Fruit fly (Drosophila melanogaster) whole organism, prepupa: ENCODE results near the gene Ndc1.

Experiments
- Blimp-1 ChIP-seq: fragments of 200-800 bp; sonication (Bioruptor generic); optimal IDR thresholded peaks from 3 replicates; lab custom pipeline; 2017; ENCODE audit warnings: missing biosample characterization, missing genetic modification characterization, mild to moderate bottlenecking, moderate library complexity, missing genetic modification reagents
- CG10631 ChIP-seq: fragments of 200-800 bp; sonication (Bioruptor generic); optimal IDR thresholded peaks from 2 replicates; lab custom pipeline; 2016; ENCODE audit warnings: missing biosample characterization, missing genetic modification characterization
- CG10669 ChIP-seq: fragments of 200-800 bp; sonication (Bioruptor generic); optimal IDR thresholded peaks from 3 replicates; lab custom pipeline; 2018; ENCODE audit warnings: missing biosample characterization, mild to moderate bottlenecking, missing genetic modification characterization, moderate library complexity
- CG11294 ChIP-seq: fragments of 200-800 bp; sonication (Bioruptor generic); IDR thresholded peaks from 2 replicates; pipeline ENCODE4 v1.3.6; 2022; ENCODE audit warnings: missing biosample characterization, missing genetic modification characterization
- CG11762 ChIP-seq: fragments of 200-800 bp; sonication (Bioruptor generic); optimal IDR thresholded peaks from 3 replicates; lab custom pipeline; 2016; ENCODE audit warnings: missing biosample characterization, missing genetic modification characterization; ENCODE audit not compliant: insufficient read depth
- CG15336 ChIP-seq: fragments of 200-800 bp; sonication (Bioruptor generic); IDR thresholded peaks from 2 replicates; pipeline ENCODE4 v1.3.6; 2022; ENCODE audit warnings: missing biosample characterization, missing genetic modification characterization
- CG16779 ChIP-seq: fragments of 200-800 bp; sonication (Bioruptor generic); optimal IDR thresholded peaks from 3 replicates; lab custom pipeline; 2017; ENCODE audit warnings: missing biosample characterization, mild to moderate bottlenecking, missing genetic modification characterization
- CG32006 ChIP-seq: fragments of 200-800 bp; sonication (Bioruptor generic); optimal IDR thresholded peaks from 3 replicates; lab custom pipeline; 2017; ENCODE audit warnings: missing biosample characterization, mild to moderate bottlenecking, missing genetic modification characterization
- CG3919 ChIP-seq: fragments of 200-800 bp; sonication (Bioruptor generic); optimal IDR thresholded peaks from 3 replicates; lab custom pipeline; 2016; ENCODE audit warnings: missing biosample characterization, missing genetic modification characterization
- CG6163 ChIP-seq: fragments of 200-800 bp; sonication (Bioruptor generic); IDR thresholded peaks from 3 replicates; pipeline ENCODE4 v1.3.6; 2022; ENCODE audit warnings: missing biosample characterization, missing genetic modification characterization
- CG6276 ChIP-seq: fragments of 200-800 bp; sonication (Bioruptor generic); optimal IDR thresholded peaks from 2 replicates; lab custom pipeline; 2017; ENCODE audit warnings: missing biosample characterization, mild to moderate bottlenecking, missing genetic modification characterization
- CG6808 ChIP-seq: fragments of 200-800 bp; sonication (Bioruptor generic); optimal IDR thresholded peaks from 3 replicates; lab custom pipeline; 2017; ENCODE audit warnings: missing biosample characterization, missing genetic modification characterization, mild to moderate bottlenecking, moderate library complexity, missing genetic modification reagents
- CG6854 ChIP-seq: fragments of 200-800 bp; sonication (Bioruptor generic); optimal IDR thresholded peaks from 2 replicates; lab custom pipeline; 2017; ENCODE audit warnings: missing biosample characterization, mild to moderate bottlenecking, missing genetic modification characterization
- CG7368 ChIP-seq: fragments of 200-800 bp; sonication (Bioruptor generic); optimal IDR thresholded peaks from 3 replicates; lab custom pipeline; 2016; ENCODE audit warnings: missing biosample characterization, missing genetic modification characterization
- CG8119 ChIP-seq: fragments of 200-800 bp; sonication (Bioruptor generic); IDR thresholded peaks from 3 replicates; pipeline ENCODE4 v1.3.6; 2022; ENCODE audit warnings: missing biosample characterization, missing genetic modification characterization
- CG8319 ChIP-seq: fragments of 200-800 bp; sonication (Bioruptor generic); optimal IDR thresholded peaks from 3 replicates; lab custom pipeline; 2016; ENCODE audit warnings: missing biosample characterization, missing genetic modification characterization
- CG9139 ChIP-seq: fragments of 200-800 bp; sonication (Bioruptor generic); optimal IDR thresholded peaks from 3 replicates; lab custom pipeline; 2017; ENCODE audit warnings: missing biosample characterization, mild to moderate bottlenecking, missing genetic modification characterization
- Eip75B ChIP-seq: fragments of 200-800 bp; sonication (Bioruptor generic); optimal IDR thresholded peaks from 3 replicates; lab custom pipeline; 2016; ENCODE audit warnings: missing biosample characterization, missing genetic modification characterization
- Eip78C ChIP-seq: fragments of 200-800 bp; sonication (Bioruptor generic); peaks from one replicate; lab custom pipeline; 2016; ENCODE audit warnings: missing biosample characterization, missing genetic modification characterization
- Hr38 ChIP-seq: sonication (Bioruptor generic); optimal IDR thresholded peaks from 2 replicates; lab custom pipeline; 2016; ENCODE audit warnings: missing biosample characterization, missing genetic modification characterization
- Hr39 ChIP-seq: fragments of 200-800 bp; sonication (Bioruptor generic); optimal IDR thresholded peaks from 2 replicates; lab custom pipeline; 2016; ENCODE audit warnings: missing biosample characterization, missing genetic modification characterization
- Hr4 ChIP-seq: fragments of 200-800 bp; sonication (Bioruptor generic); optimal IDR thresholded peaks from 3 replicates; lab custom pipeline; 2016; ENCODE audit warnings: missing biosample characterization, missing genetic modification characterization
- Met ChIP-seq: fragments of 200-800 bp; sonication (Bioruptor generic); optimal IDR thresholded peaks from 3 replicates; lab custom pipeline; 2016; ENCODE audit warnings: missing biosample characterization, missing genetic modification characterization
- OdsH ChIP-seq: fragments of 200-800 bp; sonication (Bioruptor generic); optimal IDR thresholded peaks from 3 replicates; lab custom pipeline; 2016; ENCODE audit warnings: missing biosample characterization, missing genetic modification characterization
- Sox102F ChIP-seq: fragments of 200-800 bp; sonication (Bioruptor generic); optimal IDR thresholded peaks from 2 replicates; lab custom pipeline; 2016; ENCODE audit warnings: missing biosample characterization, mild to moderate bottlenecking, missing genetic modification characterization
- Sox14 ChIP-seq: fragments of 200-800 bp; sonication (Bioruptor generic); optimal IDR thresholded peaks from 3 replicates; lab custom pipeline; 2016; ENCODE audit warnings: missing biosample characterization, missing genetic modification characterization
- achi ChIP-seq: fragments of 200-800 bp; sonication (Bioruptor generic); optimal IDR thresholded peaks from 3 replicates; lab custom pipeline; 2016; ENCODE audit warnings: missing biosample characterization, missing genetic modification characterization
- cyc ChIP-seq: fragments of 200-800 bp; sonication (Bioruptor generic); optimal IDR thresholded peaks from 3 replicates; lab custom pipeline; 2016; ENCODE audit warnings: missing biosample characterization, missing genetic modification characterization
- dsx ChIP-seq: fragments of 200-800 bp; optimal IDR thresholded peaks from 3 replicates; lab custom pipeline; 2019; ENCODE audit warnings: missing biosample characterization, mild to moderate bottlenecking, missing genetic modification characterization, moderate library complexity; ENCODE audit not compliant: poor library complexity, severe bottlenecking
- eg ChIP-seq: fragments of 200-800 bp; sonication (Bioruptor generic); IDR thresholded peaks from 3 replicates; pipeline ENCODE4 v1.3.6; 2022; ENCODE audit warnings: missing biosample characterization, missing genetic modification characterization
- esn ChIP-seq: fragments of 200-800 bp; sonication (Bioruptor generic); optimal IDR thresholded peaks from 2 replicates; lab custom pipeline; 2016; ENCODE audit warnings: missing biosample characterization, mild to moderate bottlenecking, missing genetic modification characterization, moderate library complexity
- fd59A ChIP-seq: fragments of 200-800 bp; sonication (Bioruptor generic); optimal IDR thresholded peaks from 2 replicates; lab custom pipeline; 2017; ENCODE audit warnings: missing biosample characterization, mild to moderate bottlenecking, missing genetic modification characterization, missing genetic modification reagents
- fd85E ChIP-seq: fragments of 200-800 bp; sonication (Bioruptor generic); optimal IDR thresholded peaks from 3 replicates; lab custom pipeline; 2016; ENCODE audit warnings: missing biosample characterization, missing genetic modification characterization
- fkh ChIP-seq: fragments of 200-800 bp; sonication (Bioruptor generic); optimal IDR thresholded peaks from 3 replicates; lab custom pipeline; 2017; ENCODE audit warnings: missing biosample characterization, mild to moderate bottlenecking, missing genetic modification characterization, moderate library complexity
- lz ChIP-seq: fragments of 200-800 bp; sonication (Bioruptor generic); optimal IDR thresholded peaks from 3 replicates; lab custom pipeline; 2016; ENCODE audit warnings: missing biosample characterization, missing genetic modification characterization
- net ChIP-seq: fragments of 200-800 bp; sonication (Bioruptor generic); optimal IDR thresholded peaks from 3 replicates; lab custom pipeline; 2016; ENCODE audit warnings: missing biosample characterization, missing genetic modification characterization
- pdm3 ChIP-seq: fragments of 200-800 bp; sonication (Bioruptor generic); optimal IDR thresholded peaks from 3 replicates; lab custom pipeline; 2016; ENCODE audit warnings: missing biosample characterization, missing genetic modification characterization
- salr ChIP-seq, 2 experiments: fragments of 200-800 bp; sonication (Bioruptor generic); optimal IDR thresholded peaks; 3 replicates each; lab custom pipeline; 2016 to 2018; ENCODE audit warnings: missing biosample characterization in 2 of 2, missing genetic modification characterization in 2 of 2, mild to moderate bottlenecking in 1 of 2
- svp ChIP-seq: fragments of 200-800 bp; sonication (Bioruptor generic); peaks from one replicate; lab custom pipeline; 2016; ENCODE audit warnings: missing biosample characterization, missing genetic modification characterization
- topi ChIP-seq: fragments of 200-800 bp; sonication (Bioruptor generic); optimal IDR thresholded peaks from 3 replicates; lab custom pipeline; 2016; ENCODE audit warnings: missing biosample characterization, missing genetic modification characterization
- vri ChIP-seq: fragments of 200-800 bp; sonication (Bioruptor generic); optimal IDR thresholded peaks from 3 replicates; lab custom pipeline; 2016; ENCODE audit warnings: missing biosample characterization, mild to moderate bottlenecking, missing genetic modification characterization

The Ndc1 gene

dm6 chr3R:23939921-23940839, 16.0 kb downstream of the Ndc1 start (continued):
- TF ChIP-seq CG8119 (GFP tag; lab: Robert Waterston, UW) (peak; percentile 45; the same call in 1 of the 3 replicates), net (GFP tag; lab: Kevin White, UChicago) (peak; percentile 4), Blimp-1 (GFP tag; lab: Kevin White, UChicago) (no peak)

DNA sequence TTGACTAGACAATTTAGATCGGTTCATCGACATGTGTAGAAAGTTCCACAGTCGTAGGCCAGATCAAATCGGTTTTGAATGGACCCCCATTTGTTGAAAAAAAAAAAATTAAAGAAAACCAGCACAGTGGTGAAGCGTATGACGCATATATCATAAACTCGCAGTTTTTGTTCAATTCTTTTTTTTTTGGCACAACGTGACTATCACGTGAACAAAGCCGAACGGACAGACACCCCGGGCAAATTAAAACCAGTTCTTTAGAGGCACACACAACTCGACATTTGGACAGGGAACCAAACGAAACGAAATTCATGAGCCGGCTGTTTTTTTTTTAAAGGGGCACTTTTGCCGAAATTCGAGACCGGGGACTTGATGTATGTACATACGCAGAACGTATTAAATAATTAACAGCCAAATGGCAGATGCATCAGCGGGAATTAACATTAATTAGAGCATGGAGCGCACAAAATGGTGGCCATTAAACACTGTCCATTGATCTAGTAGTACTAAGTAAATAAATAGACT, 16.7 kb downstream of the Ndc1 start:
- no peak for TF ChIP-seq cyc
- no peak for TF ChIP-seq fd59A (GFP tag; lab: Kevin White, UChicago)
- no peak for TF ChIP-seq salr (GFP tag; optimal IDR thresholded peaks at IDR 0.05; lab: Kevin White, UChicago)
- no peak for TF ChIP-seq Hr38 (GFP tag; lab: Kevin White, UChicago)
- no peak for TF ChIP-seq net (GFP tag; lab: Kevin White, UChicago)
- no peak for TF ChIP-seq CG8319 (GFP tag; lab: Kevin White, UChicago)
- TF ChIP-seq lz (GFP tag; lab: Kevin White, UChicago) = no peak
- TF ChIP-seq CG16779 (tag; lab: Kevin White, UChicago) = no peak

DNA sequence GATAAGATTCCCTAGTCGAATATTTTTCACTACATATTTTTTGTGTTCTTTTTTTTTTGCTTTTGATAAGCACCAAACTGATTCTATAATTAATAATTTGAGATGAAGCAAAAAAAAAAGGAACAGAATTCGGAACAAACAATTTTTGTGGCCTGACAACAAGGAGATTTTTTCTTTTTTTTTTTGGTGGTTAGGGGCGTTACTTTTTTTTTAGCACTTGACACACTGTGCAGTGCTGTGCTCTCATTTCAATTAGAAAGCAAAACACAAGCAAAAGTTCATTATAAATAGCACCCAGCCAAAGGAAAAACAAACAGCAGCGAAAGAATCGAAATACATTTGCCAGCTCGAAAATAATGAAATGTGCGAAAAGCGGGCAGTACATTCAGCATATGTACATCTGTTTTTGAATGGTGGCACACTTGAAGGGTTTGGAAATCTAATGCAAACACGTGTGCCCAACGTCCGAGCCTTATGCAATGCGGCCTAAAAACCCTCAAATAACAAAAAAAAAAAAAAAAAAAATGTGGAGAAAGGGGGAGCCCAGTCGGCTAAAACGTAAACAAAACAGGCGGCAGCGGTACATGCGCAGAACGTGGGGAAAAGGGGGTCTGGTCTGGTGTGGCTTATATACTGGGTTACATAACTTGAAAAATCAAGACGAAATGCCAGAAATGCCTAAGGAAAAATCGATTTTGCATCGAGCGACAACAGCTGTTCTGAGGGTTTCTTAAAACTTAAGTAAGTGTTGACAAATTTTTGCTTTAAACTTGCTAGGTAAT, 17.6 kb downstream of the Ndc1 start:
- TF ChIP-seq fd85E (GFP tag; lab: Kevin White, UChicago) (no peak), Met (GFP tag; lab: Kevin White, UChicago) (peak; percentile 58), Sox102F (GFP tag; lab: Kevin White, UChicago) (no peak), esn (GFP tag; lab: Kevin White, UChicago) (peak; percentile 40), fkh (GFP tag; lab: Kevin White, UChicago) (peak; percentile 29), Eip75B (peak; percentile 34), CG15336 (GFP tag; lab: Robert Waterston, UW) (peak; percentile 56), CG6808 (GFP tag; lab: Kevin White, UChicago) (no peak), CG11294 (0 out of 2 replicates have a peak, but pooled peaks have one; percentile 15), eg (GFP tag; lab: Robert Waterston, UW) (peak; percentile 70), achi (GFP tag; lab: Kevin White, UChicago) (peak; percentile 17), salr (GFP tag; optimal IDR thresholded peaks at IDR 0.05; lab: Kevin White, UChicago) (peak in 1 of 2 experiments; percentile 29), CG9139 (no peak), dsx (GFP tag; lab: Kevin White, UChicago) (no peak), Hr39 (GFP tag; lab: Kevin White, UChicago) (peak; percentile 26), Hr4 (GFP tag; lab: Kevin White, UChicago) (peak; percentile 53), CG6163 (GFP tag; lab: Robert Waterston, UW) (peak; percentile 43; the same call in 2 of the 3 replicates), lz (GFP tag; lab: Kevin White, UChicago) (peak; percentile 38), CG8119 (GFP tag; lab: Robert Waterston, UW) (peak; percentile 57; the same call in 2 of the 3 replicates), cyc (peak; percentile 8), Sox14 (GFP tag; lab: Kevin White, UChicago) (peak; percentile 28), CG6854 (GFP tag; lab: Kevin White, UChicago) (no peak), pdm3 (GFP tag; lab: Kevin White, UChicago) (peak; percentile 16), CG6276 (GFP tag; lab: Kevin White, UChicago) (peak; percentile 50), CG32006 (GFP tag; lab: Kevin White, UChicago) (peak; percentile 44), CG10669 (GFP tag; lab: Kevin White, UChicago) (no peak), OdsH (peak; percentile 27), net (GFP tag; lab: Kevin White, UChicago) (peak; percentile 26), CG7368 (GFP tag; lab: Kevin White, UChicago) (no peak), CG11762 (GFP tag; lab: Kevin White, UChicago) (no peak), CG10631 (GFP tag; lab: Kevin White, UChicago) (no peak), svp (GFP tag; lab: Kevin White, UChicago) (peak; percentile 28), topi (peak; percentile 25), Eip78C (peak; percentile 78), CG3919 (GFP tag; lab: Kevin White, UChicago) (peak; percentile 23), vri (peak; percentile 55)
- TF ChIP-seq, all 60 proteins: peak for 26
